Worm (Caenorhabditis elegans): ENCODE measurements around the gene R151.2.
A peak's percentile ranks its signal among the peaks of the same experiment; 100 is the strongest.

Gene R151.2

ce11 chrIII:7234148-7234547, 24.4 kb downstream of the R151.2 start, which contains the start of gene ndus-8:
TSS of gene ndus-8 (minus strand) at chrIII:7234202.
- no peak for TF ChIP-seq unc-120 (tag; optimal IDR thresholded peaks at IDR 0.05; ENCODE audit: poor library complexity, severe bottlenecking)
- TF ChIP-seq ham-2 (GFP tag; optimal IDR thresholded peaks at IDR 0.05): no peak
- peak; percentile 56 for TF ChIP-seq lin-13 (tag; optimal IDR thresholded peaks at IDR 0.05)
- TF ChIP-seq pha-4 (tag; optimal IDR thresholded peaks at IDR 0.05): no peak
- no peak for TF ChIP-seq elt-3 (tag; optimal IDR thresholded peaks at IDR 0.05)
- peak; percentile 48 for TF ChIP-seq mep-1 (tag; optimal IDR thresholded peaks at IDR 0.05)
- no peak for TF ChIP-seq hlh-1 (tag; optimal IDR thresholded peaks at IDR 0.05)
- peak; percentile 64 for TF ChIP-seq lsy-2 (tag; optimal IDR thresholded peaks at IDR 0.05)
- TF ChIP-seq cnd-1 (tag; optimal IDR thresholded peaks at IDR 0.05): no peak

DNA sequence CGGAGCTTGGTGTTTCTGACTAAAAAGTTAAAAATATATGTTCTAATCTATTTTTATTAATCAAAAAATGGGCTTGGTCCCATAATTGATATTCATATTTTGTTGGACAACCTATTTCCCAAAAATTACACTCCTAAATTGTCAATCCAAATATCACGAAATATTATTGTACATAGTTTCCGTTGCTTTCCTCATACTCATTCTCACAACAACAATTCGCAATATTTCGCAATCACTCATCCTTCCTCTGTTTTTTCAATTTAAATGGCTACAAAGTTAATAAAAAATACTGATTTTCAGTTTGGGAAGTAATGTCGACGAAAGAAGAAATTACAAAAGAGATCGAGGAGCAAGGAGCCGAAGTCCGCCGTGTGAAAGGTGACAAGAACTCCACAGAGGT, 29.0 kb downstream of the R151.2 start, which contains the start of gene pars-1:
Gene pars-1 (plus strand): TSS at position 301 of the 400 bp plus-strand sequence.
- TF ChIP-seq nhr-237 (tag; optimal IDR thresholded peaks at IDR 0.05) (no peak), sptf-1 (tag; optimal IDR thresholded peaks at IDR 0.05) (no peak), hlh-1 (tag; optimal IDR thresholded peaks at IDR 0.05) (no peak), zip-8 (tag; optimal IDR thresholded peaks at IDR 0.05) (no peak), tbx-8 (GFP tag; optimal IDR thresholded peaks at IDR 0.05) (no peak), mab-5 (tag; optimal IDR thresholded peaks at IDR 0.05) (no peak), M03D4.4 (tag; optimal IDR thresholded peaks at IDR 0.05) (no peak), mls-2 (tag; optimal IDR thresholded peaks at IDR 0.05) (no peak), cnd-1 (tag; optimal IDR thresholded peaks at IDR 0.05) (no peak), snpc-4 (tag; optimal IDR thresholded peaks at IDR 0.05) (no peak), mep-1 (tag; optimal IDR thresholded peaks at IDR 0.05) (no peak), lsy-2 (tag; optimal IDR thresholded peaks at IDR 0.05) (no peak), ztf-11 (tag; optimal IDR thresholded peaks at IDR 0.05) (no peak), ham-2 (GFP tag; optimal IDR thresholded peaks at IDR 0.05) (no peak), ceh-43 (GFP tag; optimal IDR thresholded peaks at IDR 0.05) (no peak)

ce11 chrIII:7239416-7239815, 29.6 kb downstream of the R151.2 start:
- TF ChIP-seq mep-1 (tag; optimal IDR thresholded peaks at IDR 0.05) (no peak), drap-1 (GFP tag; optimal IDR thresholded peaks at IDR 0.05) (no peak), cnd-1 (tag; optimal IDR thresholded peaks at IDR 0.05) (no peak), nhr-2 (tag; optimal IDR thresholded peaks at IDR 0.05) (no peak), snpc-4 (tag; optimal IDR thresholded peaks at IDR 0.05) (no peak), ztf-11 (tag; optimal IDR thresholded peaks at IDR 0.05) (no peak), ces-1 (GFP tag; optimal IDR thresholded peaks at IDR 0.05) (no peak), ceh-83 (GFP tag; optimal IDR thresholded peaks at IDR 0.05) (no peak)

ce11 chrIII:7241065-7241464, 31.3 kb downstream of the R151.2 start, which contains the start of gene ztf-31:
TSS of gene ztf-31 (plus strand) at chrIII:7241365.
- no peak for TF ChIP-seq bed-3 (GFP tag; optimal IDR thresholded peaks at IDR 0.05)
- no peak for TF ChIP-seq nhr-237 (tag; optimal IDR thresholded peaks at IDR 0.05)
- TF ChIP-seq unc-62 (GFP tag; optimal IDR thresholded peaks at IDR 0.05): no peak
- no peak for TF ChIP-seq ham-2 (GFP tag; optimal IDR thresholded peaks at IDR 0.05)
- no peak for TF ChIP-seq ces-1 (GFP tag; optimal IDR thresholded peaks at IDR 0.05)
- TF ChIP-seq elt-3 (tag; optimal IDR thresholded peaks at IDR 0.05): no peak
- TF ChIP-seq ceh-39 (tag; optimal IDR thresholded peaks at IDR 0.05): no peak
- TF ChIP-seq nhr-28 (tag; optimal IDR thresholded peaks at IDR 0.05): no peak
- no peak for TF ChIP-seq flh-1 (GFP tag; optimal IDR thresholded peaks at IDR 0.05)
- TF ChIP-seq tbx-8 (GFP tag; optimal IDR thresholded peaks at IDR 0.05): no peak
- no peak for TF ChIP-seq nhr-12 (tag; optimal IDR thresholded peaks at IDR 0.05)
- TF ChIP-seq elt-1 (tag; optimal IDR thresholded peaks at IDR 0.05; ENCODE audit: borderline replicate concordance, insufficient read depth): no peak
- no peak for TF ChIP-seq sptf-1 (tag; optimal IDR thresholded peaks at IDR 0.05)
- no peak for TF ChIP-seq unc-39 (tag; optimal IDR thresholded peaks at IDR 0.05)
- TF ChIP-seq pha-4 (tag; optimal IDR thresholded peaks at IDR 0.05): no peak
- no peak for TF ChIP-seq lsy-2 (tag; optimal IDR thresholded peaks at IDR 0.05)

ce11 chrIII:7242988-7243387, 33.2 kb downstream of the R151.2 start, which contains the start of gene osm-10:
TSS of gene osm-10 (plus strand) at chrIII:7243280.
- no peak for TF ChIP-seq ztf-11 (tag; optimal IDR thresholded peaks at IDR 0.05)
- no peak for TF ChIP-seq hlh-1 (tag; optimal IDR thresholded peaks at IDR 0.05)
- no peak for TF ChIP-seq lin-13 (tag; optimal IDR thresholded peaks at IDR 0.05)
- no peak for TF ChIP-seq zip-8 (tag; optimal IDR thresholded peaks at IDR 0.05)
- TF ChIP-seq unc-39 (tag; optimal IDR thresholded peaks at IDR 0.05): no peak
- TF ChIP-seq nhr-28 (tag; optimal IDR thresholded peaks at IDR 0.05): no peak

Data from whole organism, mixed stage, embryonic.